Fruit fly (Drosophila melanogaster) whole organism, embryonic: ENCODE data around the gene CG31832.

Source experiments
- Atf-2 ChIP-seq: fragments of 200-800 bp; sonication (Bioruptor generic); optimal IDR thresholded peaks from 2 replicates; lab custom pipeline; 2016; ENCODE audit warnings: missing biosample characterization, missing genetic modification characterization
- B-H1 ChIP-seq: fragments of 200-800 bp; sonication (Bioruptor generic); IDR thresholded peaks from 3 replicates; pipeline ENCODE4 v1.3.6; 2022; ENCODE audit warnings: missing biosample characterization, missing genetic modification characterization
- Bgb ChIP-seq: fragments of 200-800 bp; sonication (Bioruptor generic); IDR thresholded peaks from 2 replicates; pipeline ENCODE4 v1.3.6; 2022; ENCODE audit warnings: missing biosample characterization, missing genetic modification characterization; ENCODE audit not compliant: partially characterized antibody
- CG10321 ChIP-seq: fragments of 200-800 bp; sonication (Bioruptor generic); IDR thresholded peaks from 2 replicates; pipeline ENCODE4 v1.3.6; 2022; ENCODE audit warnings: missing biosample characterization, missing genetic modification characterization
- CG10543 ChIP-seq: fragments of 200-800 bp; sonication (Bioruptor generic); optimal IDR thresholded peaks from 3 replicates; lab custom pipeline; 2017; ENCODE audit warnings: missing biosample characterization, mild to moderate bottlenecking, missing genetic modification characterization, moderate library complexity
- CG10959 ChIP-seq: fragments of 200-800 bp; sonication (Bioruptor generic); IDR thresholded peaks from 2 replicates; pipeline ENCODE4 v1.3.6; 2022; ENCODE audit warnings: missing biosample characterization, missing genetic modification characterization
- CG14050 ChIP-seq: fragments of 200-800 bp; sonication (Bioruptor generic); IDR thresholded peaks from 3 replicates; pipeline ENCODE4 v1.3.6; 2022; ENCODE audit warnings: missing biosample characterization, missing genetic modification characterization
- CG14441 ChIP-seq: fragments of 200-800 bp; sonication (Bioruptor generic); IDR thresholded peaks from 2 replicates; pipeline ENCODE4 v1.3.6; 2022; ENCODE audit warnings: missing biosample characterization, missing genetic modification characterization
- CG1832 ChIP-seq: fragments of 200-800 bp; sonication (Bioruptor generic); optimal IDR thresholded peaks from 2 replicates; lab custom pipeline; 2017; ENCODE audit warnings: missing biosample characterization, mild to moderate bottlenecking, missing genetic modification characterization, inconsistent platforms
- CG33557 ChIP-seq: fragments of 200-800 bp; sonication (Bioruptor generic); optimal IDR thresholded peaks from 2 replicates; lab custom pipeline; 2019; ENCODE audit warnings: missing biosample characterization, mild to moderate bottlenecking, missing genetic modification characterization, moderate library complexity
- CG4360 ChIP-seq: fragments of 200-800 bp; sonication (Bioruptor generic); IDR thresholded peaks from 2 replicates; pipeline ENCODE4 v1.3.6; 2022; ENCODE audit warnings: missing biosample characterization, missing genetic modification characterization
- CG6813 ChIP-seq: fragments of 200-800 bp; sonication (Bioruptor generic); optimal IDR thresholded peaks from 2 replicates; lab custom pipeline; 2017; ENCODE audit warnings: missing biosample characterization, missing genetic modification characterization, mild to moderate bottlenecking, moderate library complexity, missing genetic modification reagents
- CG7745 ChIP-seq: fragments of 200-800 bp; sonication (Bioruptor generic); optimal IDR thresholded peaks from 2 replicates; lab custom pipeline; 2018; ENCODE audit warnings: missing biosample characterization, mild to moderate bottlenecking, missing genetic modification characterization, moderate library complexity
- CG7839 ChIP-seq: fragments of 200-800 bp; sonication (Bioruptor generic); optimal IDR thresholded peaks from 3 replicates; lab custom pipeline; 2018; ENCODE audit warnings: missing biosample characterization, mild to moderate bottlenecking, missing genetic modification characterization, moderate library complexity
- CG9609 ChIP-seq: fragments of 200-800 bp; sonication (Bioruptor generic); optimal IDR thresholded peaks from 3 replicates; lab custom pipeline; 2016; ENCODE audit warnings: missing biosample characterization, missing genetic modification characterization
- CG9817 ChIP-seq: fragments of 200-800 bp; sonication (Bioruptor generic); optimal IDR thresholded peaks from 2 replicates; lab custom pipeline; 2018; ENCODE audit warnings: missing biosample characterization, mild to moderate bottlenecking, missing genetic modification characterization, moderate library complexity
- Dp ChIP-seq: fragments of 200-800 bp; sonication (Bioruptor generic); optimal IDR thresholded peaks from 2 replicates; lab custom pipeline; 2018; ENCODE audit warnings: missing biosample characterization, mild to moderate bottlenecking, missing genetic modification characterization, moderate library complexity
- Hr78 ChIP-seq, 2 experiments: fragments of 200-800 bp in 1 of 2; fragments of >200 bp in 1 of 2; sonication (Bioruptor generic) in 1 of 2; optimal IDR thresholded peaks; 2 replicates each; lab custom pipeline; 2017 to 2019; ENCODE audit warnings: missing biosample characterization in 2 of 2, missing genetic modification characterization in 2 of 2, mild to moderate bottlenecking in 1 of 2, moderate library complexity in 1 of 2
- MTF-1 ChIP-seq: fragments of 200-800 bp; sonication (Bioruptor generic); optimal IDR thresholded peaks from 2 replicates; lab custom pipeline; 2018; ENCODE audit warnings: missing biosample characterization, mild to moderate bottlenecking, missing genetic modification characterization, borderline replicate concordance
- Nf-YA ChIP-seq: fragments of 200-800 bp; sonication (Bioruptor generic); IDR thresholded peaks from 2 replicates; pipeline ENCODE4 v1.3.6; 2022; ENCODE audit warnings: missing biosample characterization, missing genetic modification characterization
- PHDP ChIP-seq: fragments of 200-800 bp; sonication (Bioruptor generic); optimal IDR thresholded peaks from 3 replicates; lab custom pipeline; 2018; ENCODE audit warnings: missing biosample characterization, mild to moderate bottlenecking, missing genetic modification characterization, moderate library complexity
- Ravus ChIP-seq: fragments of 200-800 bp; sonication (Bioruptor generic); IDR thresholded peaks from 2 replicates; pipeline ENCODE4 v1.3.6; 2022; ENCODE audit warnings: missing biosample characterization, missing genetic modification characterization
- TFAM ChIP-seq: fragments of 200-800 bp; sonication (Bioruptor generic); optimal IDR thresholded peaks from 2 replicates; lab custom pipeline; 2017; ENCODE audit warnings: missing biosample characterization, missing genetic modification characterization, inconsistent platforms
- Vsx1 ChIP-seq: fragments of 200-800 bp; sonication (Bioruptor generic); optimal IDR thresholded peaks from 2 replicates; lab custom pipeline; 2017; ENCODE audit warnings: missing biosample characterization, mild to moderate bottlenecking, missing genetic modification characterization, missing genetic modification reagents
- Xbp1 ChIP-seq: fragments of 200-800 bp; sonication (Bioruptor generic); optimal IDR thresholded peaks from 3 replicates; lab custom pipeline; 2016; ENCODE audit warnings: missing biosample characterization, mild to moderate bottlenecking, missing genetic modification characterization
- caup ChIP-seq: fragments of 200-800 bp; sonication (Bioruptor generic); optimal IDR thresholded peaks from 3 replicates; lab custom pipeline; 2017; ENCODE audit warnings: missing biosample characterization, mild to moderate bottlenecking, missing genetic modification characterization, moderate library complexity; ENCODE audit not compliant: severe bottlenecking
- disco-r ChIP-seq: fragments of 200-800 bp; sonication (Bioruptor generic); optimal IDR thresholded peaks from 2 replicates; lab custom pipeline; 2016; ENCODE audit warnings: missing biosample characterization, missing genetic modification characterization
- ewg ChIP-seq: fragments of 200-800 bp; sonication (Bioruptor generic); optimal IDR thresholded peaks from 3 replicates; lab custom pipeline; 2017; ENCODE audit warnings: mild to moderate bottlenecking, missing biosample characterization, missing genetic modification reagents, missing genetic modification characterization
- gem ChIP-seq: fragments of 200-800 bp; sonication (Bioruptor generic); optimal IDR thresholded peaks from 2 replicates; lab custom pipeline; 2019; ENCODE audit warnings: missing biosample characterization, mild to moderate bottlenecking, missing genetic modification characterization, moderate library complexity
- gsb ChIP-seq: fragments of 200-800 bp; sonication (Bioruptor generic); IDR thresholded peaks from 2 replicates; pipeline ENCODE4 v1.3.6; 2022; ENCODE audit warnings: missing biosample characterization, missing genetic modification characterization
- kah ChIP-seq: fragments of 200-800 bp; sonication (Bioruptor generic); optimal IDR thresholded peaks from 2 replicates; lab custom pipeline; 2018; ENCODE audit warnings: missing biosample characterization, mild to moderate bottlenecking, missing genetic modification characterization
- kni ChIP-seq: fragments of 200-800 bp; sonication (Bioruptor generic); optimal IDR thresholded peaks from 3 replicates; lab custom pipeline; 2017; ENCODE audit warnings: mild to moderate bottlenecking, missing biosample characterization, missing genetic modification reagents, missing genetic modification characterization
- knrl ChIP-seq: fragments of 200-800 bp; sonication (Bioruptor generic); IDR thresholded peaks from 3 replicates; pipeline ENCODE4 v1.3.6; 2022; ENCODE audit warnings: missing biosample characterization, missing genetic modification characterization; ENCODE audit not compliant: partially characterized antibody
- lilli ChIP-seq: fragments of 200-800 bp; sonication (Bioruptor generic); optimal IDR thresholded peaks from 3 replicates; lab custom pipeline; 2016; ENCODE audit warnings: missing biosample characterization, missing genetic modification characterization
- org-1 ChIP-seq: fragments of 200-800 bp; sonication (Bioruptor generic); optimal IDR thresholded peaks from 2 replicates; lab custom pipeline; 2017; ENCODE audit warnings: missing biosample characterization, missing genetic modification characterization
- pnt ChIP-seq: fragments of 200-800 bp; sonication (Bioruptor generic); optimal IDR thresholded peaks from 3 replicates; lab custom pipeline; 2016; ENCODE audit warnings: missing biosample characterization, missing genetic modification characterization
- ro ChIP-seq: fragments of 200-800 bp; sonication (Bioruptor generic); IDR thresholded peaks from 2 replicates; pipeline ENCODE4 v1.3.6; 2022; ENCODE audit warnings: missing biosample characterization, missing genetic modification characterization
- stc ChIP-seq: fragments of 200-800 bp; sonication (Bioruptor generic); IDR thresholded peaks from 2 replicates; pipeline ENCODE4 v1.3.6; 2022; ENCODE audit warnings: missing biosample characterization, missing genetic modification characterization
- tin ChIP-seq: fragments of 200-800 bp; sonication (Bioruptor generic); optimal IDR thresholded peaks from 3 replicates; lab custom pipeline; 2016; ENCODE audit warnings: missing biosample characterization, missing genetic modification characterization
- tup ChIP-seq: fragments of 200-800 bp; sonication (Bioruptor generic); optimal IDR thresholded peaks from 2 replicates; lab custom pipeline; 2016; ENCODE audit warnings: missing biosample characterization, mild to moderate bottlenecking, missing genetic modification characterization, moderate library complexity
- unpg ChIP-seq: fragments of 200-800 bp; sonication (Bioruptor generic); optimal IDR thresholded peaks from 3 replicates; lab custom pipeline; 2018; ENCODE audit warnings: missing biosample characterization, mild to moderate bottlenecking, missing genetic modification characterization, moderate library complexity
- yki ChIP-seq: fragments of >200 bp; optimal IDR thresholded peaks from 3 replicates; lab custom pipeline; 2018

Gene CG31832

DNA sequence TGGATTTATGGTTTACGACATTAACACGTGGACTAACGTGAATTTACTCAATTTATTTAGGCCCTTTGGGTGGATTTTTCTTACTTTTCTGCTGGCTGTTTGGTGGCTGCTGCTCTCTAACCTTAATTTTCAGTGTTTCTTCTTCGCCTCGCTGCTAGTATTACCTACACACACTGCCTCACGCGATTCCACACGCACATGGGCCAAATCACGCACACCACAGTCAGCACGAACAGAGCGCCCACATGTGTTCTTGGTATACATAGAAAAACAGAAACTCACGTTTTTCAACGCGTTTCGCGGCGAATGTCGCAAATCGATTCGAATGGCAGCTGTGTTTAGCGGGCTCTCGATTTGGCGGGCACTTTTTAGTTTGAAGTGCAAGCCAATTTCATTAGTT lies 36.3 kb upstream of the CG31832 start (continued):
- peak; percentile 39 for TF ChIP-seq MTF-1 (GFP tag; lab: Kevin White, UChicago)
- TF ChIP-seq gsb (GFP tag; lab: Robert Waterston, UW) = no peak
- TF ChIP-seq Bgb (GFP tag; lab: Robert Waterston, UW) = peak; percentile 95
- no peak for TF ChIP-seq tup (GFP tag; lab: Kevin White, UChicago)
- peak; percentile 79 for TF ChIP-seq yki
- TF ChIP-seq kni (GFP tag; lab: Kevin White, UChicago) = peak; percentile 58
- 0 out of 2 replicates have a peak, but pooled peaks have one; percentile 18 for TF ChIP-seq CG4360 (GFP tag; lab: Robert Waterston, UW)
- peak; percentile 44 for TF ChIP-seq caup (GFP tag; lab: Kevin White, UChicago)
- peak; percentile 40 for TF ChIP-seq CG7745 (tag; lab: Kevin White, UChicago)
- no peak for TF ChIP-seq Atf-2 (GFP tag; lab: Kevin White, UChicago)
- TF ChIP-seq CG9609 = no peak
- 0 out of 2 replicates have a peak, but pooled peaks have one; percentile 15 for TF ChIP-seq Nf-YA (GFP tag; lab: Robert Waterston, UW)
- TF ChIP-seq Ravus (GFP tag; lab: Robert Waterston, UW) = no peak
- no peak for TF ChIP-seq TFAM (GFP tag; lab: Kevin White, UChicago)
- no peak for TF ChIP-seq Vsx1 (GFP tag; lab: Kevin White, UChicago)
- peak; percentile 36 for TF ChIP-seq lilli (GFP tag; lab: Kevin White, UChicago)
- no peak for TF ChIP-seq CG14441 (GFP tag; lab: Robert Waterston, UW)
- peak; percentile 100 for TF ChIP-seq Dp
- peak; percentile 40 for TF ChIP-seq Xbp1
- peak; percentile 25; the same call in 1 of the 2 replicates for TF ChIP-seq stc (GFP tag; lab: Robert Waterston, UW)
- TF ChIP-seq CG1832 = no peak
- TF ChIP-seq CG7839 (tag; lab: Kevin White, UChicago) = peak; percentile 23
- no peak; the same call in 2 of the 3 replicates for TF ChIP-seq B-H1
- TF ChIP-seq CG10543 (GFP tag; lab: Kevin White, UChicago) = peak; percentile 68
- TF ChIP-seq org-1 (GFP tag; lab: Kevin White, UChicago) = no peak
- peak; percentile 15 for TF ChIP-seq CG9817 (tag; lab: Kevin White, UChicago)
- no peak for TF ChIP-seq PHDP (tag; lab: Kevin White, UChicago)
- TF ChIP-seq ewg = peak; percentile 31
- TF ChIP-seq CG14050 (GFP tag; lab: Robert Waterston, UW) = no peak
- peak; percentile 15 for TF ChIP-seq gem (tag; lab: Kevin White, UChicago)
- TF ChIP-seq CG33557 (GFP tag; lab: Kevin White, UChicago) = peak; percentile 27
- peak; percentile 7 for TF ChIP-seq disco-r
- TF ChIP-seq CG10321 (GFP tag; lab: Robert Waterston, UW) = no peak; the same call in 1 of the 2 replicates
- TF ChIP-seq tin (GFP tag; lab: Kevin White, UChicago) = peak; percentile 37
- TF ChIP-seq pnt (GFP tag; lab: Kevin White, UChicago) = no peak
- no peak for TF ChIP-seq Hr78 (GFP tag; optimal IDR thresholded peaks at IDR 0.05; lab: Kevin White, UChicago)
- TF ChIP-seq CG10959 (GFP tag; lab: Robert Waterston, UW) = no peak
- no peak for TF ChIP-seq ro (GFP tag; lab: Robert Waterston, UW)
- TF ChIP-seq CG6813 (GFP tag; lab: Kevin White, UChicago) = no peak
- TF ChIP-seq knrl (GFP tag; lab: Robert Waterston, UW) = peak; percentile 88
- peak; percentile 28 for TF ChIP-seq unpg (GFP tag; lab: Kevin White, UChicago)
- peak; percentile 71 for TF ChIP-seq kah (GFP tag; lab: Kevin White, UChicago)
